Worm (Caenorhabditis elegans) whole organism, young adult: ENCODE measurements around the gene nhr-168.

Experiments used
- atf-7 ChIP-seq: sonication (generic microtip); optimal IDR thresholded peaks from 2 replicates; lab custom pipeline; 2017; ENCODE audit warnings: mild to moderate bottlenecking, missing genetic modification characterization, missing compliant biosample characterization
- ceh-40 ChIP-seq: fragments of 200-800 bp; sonication (Bioruptor generic); IDR thresholded peaks from 2 replicates; pipeline ENCODE4 v1.3.6; 2022; ENCODE audit warnings: missing genetic modification characterization, missing compliant biosample characterization
- lin-35 ChIP-seq, 3 experiments: fragments of 150-350 bp in 2 of 3; sonication (generic microtip) in 1 of 3; optimal IDR thresholded peaks; 2 replicates each; lab custom pipeline; 2014 to 2018; ENCODE audit warnings: missing biosample characterization in 3 of 3, missing genetic modification characterization in 3 of 3, missing genetic modification reagents in 3 of 3
- mel-28 ChIP-seq: sonication (generic microtip); optimal IDR thresholded peaks from 2 replicates; lab custom pipeline; 2016; ENCODE audit warnings: borderline replicate concordance, mild to moderate bottlenecking, missing genetic modification characterization, missing compliant biosample characterization
- repo-1 ChIP-seq: sonication (generic microtip); optimal IDR thresholded peaks from 2 replicates; lab custom pipeline; 2017; ENCODE audit warnings: mild to moderate bottlenecking, missing genetic modification characterization, missing compliant biosample characterization
- xnd-1 ChIP-seq: sonication (generic microtip); optimal IDR thresholded peaks from 2 replicates; lab custom pipeline; 2016; ENCODE audit warnings: missing genotype, missing genetic modification reagents, missing genetic modification characterization, missing compliant biosample characterization

DNA sequence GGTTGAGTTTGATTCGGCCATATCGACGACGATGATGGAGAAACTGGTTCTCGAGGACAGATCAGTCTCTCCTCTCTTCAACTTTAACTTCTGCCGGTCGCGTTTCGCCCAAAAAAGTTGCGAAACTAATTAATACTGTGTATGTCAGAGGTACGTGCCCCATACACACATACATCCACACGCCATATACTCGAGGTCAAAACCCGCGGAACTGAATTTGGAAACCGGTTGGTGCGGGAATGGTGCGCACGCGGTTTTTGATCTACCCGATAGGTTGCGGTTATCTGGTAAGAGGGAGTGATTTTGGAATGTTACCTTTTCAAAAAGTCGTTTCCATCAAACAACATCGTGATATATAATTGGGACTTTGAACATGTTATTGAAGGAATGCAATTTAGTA lies 46.5 kb upstream of the nhr-168 start, which contains the start of gene ifbp-1:
- TF ChIP-seq repo-1 (tag; lab: Kevin White, UChicago) (no peak), lin-35 (GFP tag; optimal IDR thresholded peaks at IDR 0.05; lab: Kevin White, UChicago) (no peak), mel-28 (tag; lab: Kevin White, UChicago) (no peak), atf-7 (tag; lab: Kevin White, UChicago) (no peak), xnd-1 (tag; lab: Kevin White, UChicago) (no peak), ceh-40 (no peak)
